Fruit fly (Drosophila melanogaster) whole organism, pupa: ENCODE measurements around the gene CG14408.

Experiments used
- CG10348 ChIP-seq: fragments of 200-800 bp; sonication (Bioruptor generic); IDR thresholded peaks from 2 replicates; pipeline ENCODE4 v1.3.6; 2022; ENCODE audit warnings: missing biosample characterization, missing genetic modification characterization
- CG12605 ChIP-seq: fragments of 200-800 bp; sonication (Bioruptor generic); IDR thresholded peaks from 2 replicates; pipeline ENCODE4 v1.3.6; 2022; ENCODE audit warnings: missing biosample characterization, missing genetic modification characterization
- CG13204 ChIP-seq: fragments of 200-800 bp; sonication (Bioruptor generic); optimal IDR thresholded peaks from 2 replicates; lab custom pipeline; 2018; ENCODE audit warnings: missing biosample characterization, mild to moderate bottlenecking, missing genetic modification characterization, moderate library complexity
- CG14655 ChIP-seq: fragments of 200-800 bp; sonication (Bioruptor generic); optimal IDR thresholded peaks from 3 replicates; lab custom pipeline; 2017; ENCODE audit warnings: mild to moderate bottlenecking, missing biosample characterization, missing genetic modification reagents, missing genetic modification characterization
- CG15710 ChIP-seq: fragments of 200-800 bp; sonication (Bioruptor generic); optimal IDR thresholded peaks from 2 replicates; lab custom pipeline; 2018; ENCODE audit warnings: missing biosample characterization, mild to moderate bottlenecking, missing genetic modification characterization, moderate library complexity
- CG17806 ChIP-seq: fragments of 200-800 bp; sonication (Bioruptor generic); optimal IDR thresholded peaks from 2 replicates; lab custom pipeline; 2018; ENCODE audit warnings: missing biosample characterization, mild to moderate bottlenecking, missing genetic modification characterization, moderate library complexity
- CG32121 ChIP-seq: fragments of 200-800 bp; sonication (Bioruptor generic); IDR thresholded peaks from 2 replicates; pipeline ENCODE4 v1.3.6; 2022; ENCODE audit warnings: missing biosample characterization, missing genetic modification characterization
- CG34367 ChIP-seq: fragments of 200-800 bp; sonication (Bioruptor generic); optimal IDR thresholded peaks from 2 replicates; lab custom pipeline; 2018; ENCODE audit warnings: missing biosample characterization, mild to moderate bottlenecking, missing genetic modification characterization
- CG4496 ChIP-seq: fragments of 200-800 bp; sonication (Bioruptor generic); IDR thresholded peaks from 3 replicates; pipeline ENCODE4 v1.3.6; 2022; ENCODE audit warnings: missing biosample characterization, missing genetic modification characterization
- CG8159 ChIP-seq: fragments of 200-800 bp; sonication (Bioruptor generic); optimal IDR thresholded peaks from 3 replicates; lab custom pipeline; 2018; ENCODE audit warnings: missing biosample characterization, mild to moderate bottlenecking, missing genetic modification characterization, moderate library complexity
- CG8301 ChIP-seq: fragments of 200-800 bp; sonication (Bioruptor generic); optimal IDR thresholded peaks from 2 replicates; lab custom pipeline; 2018; ENCODE audit warnings: missing biosample characterization, mild to moderate bottlenecking, missing genetic modification characterization
- CG9948 ChIP-seq: fragments of 200-800 bp; sonication (Bioruptor generic); optimal IDR thresholded peaks from 2 replicates; lab custom pipeline; 2018; ENCODE audit warnings: missing biosample characterization, mild to moderate bottlenecking, missing genetic modification characterization, moderate library complexity
- D1 ChIP-seq: fragments of 200-800 bp; sonication (Bioruptor generic); optimal IDR thresholded peaks from 2 replicates; lab custom pipeline; 2018; ENCODE audit warnings: missing biosample characterization, mild to moderate bottlenecking, missing genetic modification characterization, moderate library complexity
- EcR ChIP-seq: fragments of 200-800 bp; sonication (Bioruptor generic); optimal IDR thresholded peaks from 3 replicates; lab custom pipeline; 2019; ENCODE audit warnings: missing biosample characterization, missing genetic modification characterization, mild to moderate bottlenecking, moderate library complexity, missing genetic modification reagents
- Ets98B ChIP-seq: fragments of 200-800 bp; sonication (Bioruptor generic); IDR thresholded peaks from 2 replicates; pipeline ENCODE4 v1.3.6; 2022; ENCODE audit warnings: missing biosample characterization, missing genetic modification characterization
- Pif1A ChIP-seq: fragments of 200-800 bp; sonication (Bioruptor generic); optimal IDR thresholded peaks from 3 replicates; lab custom pipeline; 2016; ENCODE audit warnings: missing biosample characterization, missing genetic modification characterization
- Pif1B ChIP-seq: fragments of 200-800 bp; sonication (Bioruptor generic); optimal IDR thresholded peaks from 3 replicates; lab custom pipeline; 2016; ENCODE audit warnings: missing biosample characterization, missing genetic modification characterization
- Snoo ChIP-seq: fragments of 200-800 bp; sonication (Bioruptor generic); optimal IDR thresholded peaks from 3 replicates; lab custom pipeline; 2017; ENCODE audit warnings: missing biosample characterization, mild to moderate bottlenecking, missing genetic modification characterization, inconsistent platforms
- fd96Ca ChIP-seq: fragments of 200-800 bp; sonication (Bioruptor generic); IDR thresholded peaks from 3 replicates; pipeline ENCODE4 v1.3.6; 2022; ENCODE audit warnings: missing biosample characterization, missing genetic modification characterization
- gl ChIP-seq: fragments of 200-800 bp; sonication (Bioruptor generic); optimal IDR thresholded peaks from 2 replicates; lab custom pipeline; 2018; ENCODE audit warnings: missing biosample characterization, mild to moderate bottlenecking, missing genetic modification characterization
- rn ChIP-seq: fragments of 200-800 bp; sonication (Bioruptor generic); IDR thresholded peaks from 2 replicates; pipeline ENCODE4 v1.3.6; 2022; ENCODE audit warnings: missing biosample characterization, missing genetic modification characterization

CG14408 gene

DNA sequence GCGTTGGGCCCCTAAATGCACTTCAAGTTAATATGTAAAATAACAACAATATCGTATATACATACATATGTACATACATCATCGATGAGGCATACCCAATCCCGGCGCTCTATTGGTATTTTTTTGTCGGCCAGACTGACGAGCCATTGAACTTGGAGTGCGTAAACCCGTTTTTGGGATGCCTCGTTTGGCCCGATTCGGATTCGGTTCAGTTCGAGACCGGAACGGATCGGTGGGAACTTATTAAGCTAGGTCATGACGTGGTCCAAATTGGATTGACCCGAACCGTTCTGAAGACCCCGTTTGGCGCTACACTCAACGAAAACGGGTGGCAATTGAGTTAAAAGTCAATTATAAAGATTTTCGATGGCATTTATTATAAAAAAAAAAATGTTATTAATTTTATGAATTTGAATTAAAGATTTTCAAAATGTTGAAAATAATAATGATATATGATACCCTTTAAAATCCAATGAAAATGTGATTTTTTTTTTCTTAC, 14.3 kb upstream of the CG14408 start:
- no peak for TF ChIP-seq CG13204 (GFP tag; lab: Kevin White, UChicago)
- no peak for TF ChIP-seq CG34367 (tag; lab: Kevin White, UChicago)
- no peak for TF ChIP-seq CG9948
- TF ChIP-seq CG14655 (GFP tag; lab: Kevin White, UChicago) = peak; percentile 15
- peak; percentile 23 for TF ChIP-seq Snoo (tag; lab: Kevin White, UChicago)
- TF ChIP-seq gl = no peak
- peak; percentile 90 for TF ChIP-seq EcR (GFP tag; lab: Kevin White, UChicago)
- no peak for TF ChIP-seq CG15710 (tag; lab: Kevin White, UChicago)
- TF ChIP-seq fd96Ca (GFP tag; lab: Robert Waterston, UW) = no peak
- no peak for TF ChIP-seq CG12605 (GFP tag; lab: Robert Waterston, UW)
- no peak for TF ChIP-seq Pif1B (GFP tag; lab: Kevin White, UChicago)
- no peak for TF ChIP-seq D1 (tag; lab: Kevin White, UChicago)
- no peak for TF ChIP-seq CG8301
- TF ChIP-seq Pif1A (GFP tag; lab: Kevin White, UChicago) = no peak
- no peak for TF ChIP-seq rn (GFP tag; lab: Robert Waterston, UW)
- TF ChIP-seq CG17806 (tag; lab: Kevin White, UChicago) = no peak
- no peak for TF ChIP-seq Ets98B (GFP tag; lab: Robert Waterston, UW)

DNA sequence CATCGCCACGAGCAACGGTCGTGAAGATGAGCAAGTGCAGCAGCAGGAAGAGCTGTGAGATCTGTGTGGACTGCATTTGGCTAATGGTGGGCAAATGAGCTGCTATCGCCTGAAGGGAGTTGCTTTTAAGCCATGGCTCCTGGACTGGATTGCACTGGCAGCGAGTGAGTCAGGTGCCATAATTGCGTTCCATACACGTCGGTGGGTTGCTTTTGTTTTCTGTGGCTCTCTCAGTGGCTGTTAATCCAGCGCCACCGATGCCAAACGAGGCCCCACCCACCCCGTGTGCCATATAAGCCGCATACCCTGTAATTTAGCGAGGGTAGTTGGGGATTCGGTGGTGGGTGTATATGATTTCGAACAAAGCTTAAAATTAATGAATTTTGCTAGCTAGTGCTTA, 12.8 kb upstream of the CG14408 start, which contains the start of gene CG12539:
Gene CG12539 (minus strand): TSS at position 101 of the 400 bp plus-strand sequence.
- TF ChIP-seq CG8301 (no peak), D1 (tag; lab: Kevin White, UChicago) (no peak), CG17806 (tag; lab: Kevin White, UChicago) (no peak), CG15710 (tag; lab: Kevin White, UChicago) (no peak), fd96Ca (GFP tag; lab: Robert Waterston, UW) (no peak), CG9948 (no peak), gl (no peak), Ets98B (GFP tag; lab: Robert Waterston, UW) (no peak), CG12605 (GFP tag; lab: Robert Waterston, UW) (no peak), CG8159 (tag; lab: Kevin White, UChicago) (no peak), CG13204 (GFP tag; lab: Kevin White, UChicago) (no peak), CG4496 (no peak), CG34367 (tag; lab: Kevin White, UChicago) (no peak), Pif1A (GFP tag; lab: Kevin White, UChicago) (no peak), rn (GFP tag; lab: Robert Waterston, UW) (no peak), CG14655 (GFP tag; lab: Kevin White, UChicago) (no peak)

DNA sequence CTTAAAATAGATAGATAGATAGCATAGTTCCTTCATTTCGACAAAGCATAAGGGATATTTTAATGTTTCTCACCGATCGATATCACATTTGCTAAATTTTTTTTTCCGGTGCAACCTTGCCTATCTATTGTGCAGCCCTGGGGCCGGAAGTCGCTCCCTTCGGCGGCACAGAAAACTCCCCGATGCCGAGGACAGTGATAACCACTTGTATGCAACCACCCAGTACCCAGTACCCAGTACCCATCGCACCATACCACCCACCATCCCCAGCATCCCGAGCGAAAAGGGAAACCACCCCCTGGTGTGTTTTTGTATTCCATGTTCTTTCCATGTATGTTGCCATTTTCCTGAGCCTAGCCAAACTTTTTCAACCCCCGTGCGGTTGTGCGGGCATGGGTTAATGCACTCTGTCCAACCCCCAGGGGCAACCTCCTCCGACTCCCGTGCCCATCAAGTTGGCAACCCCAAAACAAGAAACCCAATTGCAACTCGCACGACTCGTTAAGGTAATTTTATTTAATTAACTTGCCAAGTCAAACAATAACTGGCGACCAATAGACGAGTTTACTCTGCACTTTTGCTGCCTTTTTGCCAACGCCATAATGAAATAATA, 10.2 kb upstream of the CG14408 start:
- TF ChIP-seq CG34367 (tag; lab: Kevin White, UChicago) = no peak
- no peak for TF ChIP-seq gl
- TF ChIP-seq rn (GFP tag; lab: Robert Waterston, UW) = no peak
- no peak for TF ChIP-seq CG15710 (tag; lab: Kevin White, UChicago)
- TF ChIP-seq Ets98B (GFP tag; lab: Robert Waterston, UW) = no peak
- no peak for TF ChIP-seq CG8159 (tag; lab: Kevin White, UChicago)
- peak; percentile 72 for TF ChIP-seq EcR (GFP tag; lab: Kevin White, UChicago)

DNA sequence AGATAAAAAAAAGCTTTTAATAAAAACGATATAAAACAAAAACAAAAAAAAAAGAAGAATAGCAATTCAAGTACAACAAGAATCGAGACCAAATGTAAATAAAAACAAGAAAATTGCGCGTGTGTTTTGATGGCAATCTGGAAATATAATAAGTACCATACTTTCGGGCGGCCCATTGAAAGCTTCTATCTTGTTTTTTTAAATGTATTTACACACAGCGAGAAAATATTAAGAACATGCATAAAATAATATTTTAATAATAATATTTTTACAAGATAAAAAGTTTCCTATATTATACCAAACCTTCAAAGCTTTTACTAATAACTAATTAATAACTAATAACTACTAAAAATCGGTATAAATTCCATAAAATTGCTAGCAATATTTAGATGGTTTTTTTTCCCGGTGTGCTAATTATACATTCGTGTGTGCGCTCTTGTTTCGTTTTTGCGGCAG, 8.6 kb upstream of the CG14408 start:
- TF ChIP-seq CG8159 (tag; lab: Kevin White, UChicago) (peak; percentile 58), Pif1B (GFP tag; lab: Kevin White, UChicago) (peak; percentile 16), CG9948 (peak; percentile 47), CG4496 (peak; percentile 72), Pif1A (GFP tag; lab: Kevin White, UChicago) (peak; percentile 50), gl (peak; percentile 61), CG8301 (peak; percentile 16), CG15710 (tag; lab: Kevin White, UChicago) (peak; percentile 68), EcR (GFP tag; lab: Kevin White, UChicago) (no peak), fd96Ca (GFP tag; lab: Robert Waterston, UW) (no peak), CG10348 (GFP tag; lab: Robert Waterston, UW) (no peak), Ets98B (GFP tag; lab: Robert Waterston, UW) (peak; percentile 16; the same call in 1 of the 2 replicates), rn (GFP tag; lab: Robert Waterston, UW) (no peak), Snoo (tag; lab: Kevin White, UChicago) (peak; percentile 13), CG17806 (tag; lab: Kevin White, UChicago) (peak; percentile 58), CG34367 (tag; lab: Kevin White, UChicago) (peak; percentile 69), CG32121 (GFP tag; lab: Robert Waterston, UW) (peak; percentile 60), CG12605 (GFP tag; lab: Robert Waterston, UW) (peak; percentile 85), D1 (tag; lab: Kevin White, UChicago) (peak; percentile 52), CG13204 (GFP tag; lab: Kevin White, UChicago) (peak; percentile 32), CG14655 (GFP tag; lab: Kevin White, UChicago) (peak; percentile 50)

DNA sequence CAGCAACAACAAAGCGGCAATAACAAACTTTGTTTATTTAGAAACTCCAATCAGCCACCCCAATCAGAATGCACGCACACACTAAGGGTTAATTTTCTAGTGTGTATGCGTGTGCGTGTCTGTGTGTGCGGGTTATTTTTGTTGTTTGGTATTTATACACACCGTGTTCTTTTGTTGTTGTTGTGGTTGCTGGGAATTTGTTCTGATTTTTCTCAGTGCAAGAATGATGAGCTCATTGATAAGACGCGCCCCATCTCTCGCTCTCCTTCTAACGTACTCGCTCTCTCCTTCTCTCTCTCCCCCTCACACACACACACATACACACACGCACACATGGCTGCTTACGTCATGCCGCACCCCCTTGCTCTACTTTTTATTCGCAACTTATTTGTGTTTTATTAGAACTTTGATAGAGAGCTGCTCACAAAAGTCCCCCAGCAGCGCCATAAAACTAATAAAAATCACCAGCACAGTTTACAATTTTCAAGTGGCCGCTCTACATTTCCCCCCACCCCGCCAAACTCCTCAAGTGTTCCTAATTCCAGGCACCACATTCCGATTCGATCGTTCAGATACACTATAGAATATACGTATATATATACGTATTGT, 8.0 kb upstream of the CG14408 start:
- TF ChIP-seq CG32121 (GFP tag; lab: Robert Waterston, UW) = peak; percentile 57
- TF ChIP-seq CG17806 (tag; lab: Kevin White, UChicago) = peak; percentile 6
- TF ChIP-seq CG8159 (tag; lab: Kevin White, UChicago) = peak; percentile 27
- TF ChIP-seq CG12605 (GFP tag; lab: Robert Waterston, UW) = peak; percentile 64
- no peak for TF ChIP-seq D1 (tag; lab: Kevin White, UChicago)
- peak; percentile 68; the same call in 1 of the 3 replicates for TF ChIP-seq fd96Ca (GFP tag; lab: Robert Waterston, UW)
- TF ChIP-seq CG34367 (tag; lab: Kevin White, UChicago) = peak; percentile 4
- no peak for TF ChIP-seq CG13204 (GFP tag; lab: Kevin White, UChicago)
- TF ChIP-seq CG14655 (GFP tag; lab: Kevin White, UChicago) = no peak
- TF ChIP-seq Ets98B (GFP tag; lab: Robert Waterston, UW) = peak; percentile 20; the same call in 1 of the 2 replicates
- no peak for TF ChIP-seq Pif1B (GFP tag; lab: Kevin White, UChicago)
- no peak for TF ChIP-seq CG15710 (tag; lab: Kevin White, UChicago)
- 0 out of 2 replicates have a peak, but pooled peaks have one; percentile 15 for TF ChIP-seq rn (GFP tag; lab: Robert Waterston, UW)
- peak; percentile 48 for TF ChIP-seq CG8301
- peak; percentile 81 for TF ChIP-seq CG4496
- TF ChIP-seq EcR (GFP tag; lab: Kevin White, UChicago) = no peak
